Fruit fly (Drosophila melanogaster): ENCODE data around the gene Naglu.

The Naglu gene

DNA sequence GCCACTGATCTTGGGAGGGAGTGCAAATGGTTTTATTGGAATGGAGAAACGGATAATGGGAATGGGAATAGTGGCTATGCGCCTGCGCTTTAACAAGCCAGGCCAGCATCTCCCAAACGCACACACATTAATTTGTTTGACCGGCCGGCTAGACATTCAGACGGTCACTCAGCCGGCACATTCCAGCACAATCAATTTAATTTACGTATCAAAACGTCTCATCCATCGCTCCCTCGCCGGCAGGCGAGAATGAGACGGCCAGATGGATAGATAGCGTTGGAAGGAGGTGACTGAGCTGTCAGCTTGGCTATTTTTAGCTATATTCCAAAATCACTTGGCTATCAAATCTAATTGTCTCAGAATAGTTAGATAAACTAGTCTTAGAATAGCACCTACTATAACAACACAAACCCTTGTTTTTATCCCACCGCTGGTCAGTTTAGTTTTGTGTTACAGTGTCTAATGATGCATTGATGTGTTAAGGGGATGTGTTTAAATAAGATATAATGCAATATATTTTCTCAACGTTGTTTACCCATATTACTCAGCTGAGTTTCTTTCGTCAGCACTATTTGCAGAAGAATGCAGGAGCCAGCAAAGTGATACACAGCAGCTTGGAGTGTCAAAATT lies 11.9 kb upstream of the Naglu start (continued):
- TF ChIP-seq row (GFP tag; IDR thresholded peaks at IDR 0.05) (peak; percentile 46; the same call in 2 of the 3 replicates), HLH3B (GFP tag; IDR thresholded peaks at IDR 0.05) (no peak), CG1024 (GFP tag; IDR thresholded peaks at IDR 0.05) (no peak), CG10274 (GFP tag; optimal IDR thresholded peaks at IDR 0.05) (no peak), CG15696 (tag; optimal IDR thresholded peaks at IDR 0.05) (no peak), pros (GFP tag; optimal IDR thresholded peaks at IDR 0.05) (no peak), CG14860 (GFP tag; IDR thresholded peaks at IDR 0.05; ENCODE audit: partially characterized antibody) (no peak), Spps (tag; optimal IDR thresholded peaks at IDR 0.05) (peak; percentile 29), sim (GFP tag; IDR thresholded peaks at IDR 0.05) (no peak), CG33213 (GFP tag; optimal IDR thresholded peaks at IDR 0.05) (peak; percentile 1), CG13894 (tag; optimal IDR thresholded peaks at IDR 0.05) (no peak), CG7556 (GFP tag; optimal IDR thresholded peaks at IDR 0.05) (peak; percentile 6), kah (GFP tag; optimal IDR thresholded peaks at IDR 0.05) (no peak), ac (GFP tag; optimal IDR thresholded peaks at IDR 0.05) (no peak), HLH54F (GFP tag; optimal IDR thresholded peaks at IDR 0.05) (no peak), H15 (GFP tag; IDR thresholded peaks at IDR 0.05) (no peak), CG1792 (GFP tag; optimal IDR thresholded peaks at IDR 0.05) (no peak), CG33557 (GFP tag; optimal IDR thresholded peaks at IDR 0.05) (peak; percentile 29), CG10209 (GFP tag; optimal IDR thresholded peaks at IDR 0.05) (no peak), ERR (GFP tag; optimal IDR thresholded peaks at IDR 0.05) (no peak), sens (GFP tag) (peak; percentile 84), stwl (tag; optimal IDR thresholded peaks at IDR 0.05) (peak; percentile 2), CG10979 (tag; optimal IDR thresholded peaks at IDR 0.05) (peak; percentile 22), her (GFP tag; optimal IDR thresholded peaks at IDR 0.05) (no peak), CG2712 (tag; optimal IDR thresholded peaks at IDR 0.05) (peak; percentile 47), repo (GFP tag; optimal IDR thresholded peaks at IDR 0.05) (no peak), Eip74EF (GFP tag; optimal IDR thresholded peaks at IDR 0.05) (no peak), eve (GFP tag; optimal IDR thresholded peaks at IDR 0.05) (peak in 1 of 2 experiments; percentile 67), fd3F (GFP tag; optimal IDR thresholded peaks at IDR 0.05) (no peak), Trl (optimal IDR thresholded peaks at IDR 0.05) (no peak), Trl (GFP tag; optimal IDR thresholded peaks at IDR 0.05) (no peak), D (optimal IDR thresholded peaks at IDR 0.05) (peak; percentile 43), D (GFP tag; optimal IDR thresholded peaks at IDR 0.05) (no peak), E2f1 (GFP tag; IDR thresholded peaks at IDR 0.05) (no peak), HHEX (GFP tag; optimal IDR thresholded peaks at IDR 0.05) (no peak), CG12659 (GFP tag; optimal IDR thresholded peaks at IDR 0.05) (no peak), CG13624 (GFP tag; optimal IDR thresholded peaks at IDR 0.05) (no peak), pita (GFP tag; optimal IDR thresholded peaks at IDR 0.05) (no peak), CG4707 (GFP tag; optimal IDR thresholded peaks at IDR 0.05) (peak; percentile 45), mirr (GFP tag; optimal IDR thresholded peaks at IDR 0.05) (no peak), zen (tag; optimal IDR thresholded peaks at IDR 0.05) (no peak), CG17361 (GFP tag; IDR thresholded peaks at IDR 0.05) (peak; percentile 44; the same call in 2 of the 3 replicates), Optix (GFP tag; IDR thresholded peaks at IDR 0.05) (no peak), CG11723 (GFP tag; optimal IDR thresholded peaks at IDR 0.05) (no peak), sd (tag; optimal IDR thresholded peaks at IDR 0.05) (peak; percentile 95), CG8924 (tag; optimal IDR thresholded peaks at IDR 0.05) (peak; percentile 15), Elba2 (GFP tag; optimal IDR thresholded peaks at IDR 0.05) (no peak), Aef1 (GFP tag; IDR thresholded peaks at IDR 0.05) (no peak), CG14441 (GFP tag; IDR thresholded peaks at IDR 0.05) (no peak), ttk (GFP tag; IDR thresholded peaks at IDR 0.05) (no peak), bab2 (GFP tag; optimal IDR thresholded peaks at IDR 0.05) (peak; percentile 9)

Data from whole organism, embryonic.